Fruit fly (Drosophila melanogaster): ENCODE results near the gene CG5280.

CG5280 gene

dm6 chr3L:9033999-9034626, 44.1 kb upstream of the CG5280 start (continued):
- TF ChIP-seq hbn (GFP tag; IDR thresholded peaks at IDR 0.05; ENCODE audit: partially characterized antibody) (no peak), chif (GFP tag; optimal IDR thresholded peaks at IDR 0.05) (peak; percentile 43 to 60), CG17361 (GFP tag; IDR thresholded peaks at IDR 0.05) (peak; percentile 33; the same call in 2 of the 3 replicates), Side (GFP tag; optimal IDR thresholded peaks at IDR 0.05) (no peak), vvl (GFP tag; IDR thresholded peaks at IDR 0.05) (peak; percentile 81), Nf-YB (GFP tag; optimal IDR thresholded peaks at IDR 0.05) (no peak), emc (GFP tag; optimal IDR thresholded peaks at IDR 0.05) (no peak), MBD-R2 (GFP tag; IDR thresholded peaks at IDR 0.05) (no peak), CG4617 (GFP tag; optimal IDR thresholded peaks at IDR 0.05; ENCODE audit: borderline replicate concordance) (no peak), Deaf1 (tag; optimal IDR thresholded peaks at IDR 0.05) (peak; percentile 70), Dek (tag; optimal IDR thresholded peaks at IDR 0.05) (no peak), luna (GFP tag; optimal IDR thresholded peaks at IDR 0.05) (no peak), ase (GFP tag; IDR thresholded peaks at IDR 0.05) (peak; percentile 39; the same call in 1 of the 3 replicates), CG34422 (GFP tag; IDR thresholded peaks at IDR 0.05) (peak; percentile 61; the same call in 1 of the 3 replicates), ken (GFP tag; IDR thresholded peaks at IDR 0.05) (no peak), ac (GFP tag; optimal IDR thresholded peaks at IDR 0.05) (peak; percentile 37), tin (GFP tag; optimal IDR thresholded peaks at IDR 0.05) (peak; percentile 74), kah (GFP tag; optimal IDR thresholded peaks at IDR 0.05) (peak; percentile 37), scrt (GFP tag; optimal IDR thresholded peaks at IDR 0.05) (peak; percentile 32), fu2 (GFP tag; optimal IDR thresholded peaks at IDR 0.05) (no peak), CG1024 (GFP tag; IDR thresholded peaks at IDR 0.05) (peak; percentile 63), CG16863 (GFP tag; optimal IDR thresholded peaks at IDR 0.05) (peak; percentile 59), CG15514 (GFP tag; optimal IDR thresholded peaks at IDR 0.05) (no peak), CG31365 (tag; optimal IDR thresholded peaks at IDR 0.05) (no peak), CG12942 (GFP tag; optimal IDR thresholded peaks at IDR 0.05) (no peak), sens (GFP tag) (peak; percentile 94), unpg (GFP tag; optimal IDR thresholded peaks at IDR 0.05) (peak; percentile 3), toy (GFP tag; IDR thresholded peaks at IDR 0.05) (no peak), Doc2 (GFP tag; IDR thresholded peaks at IDR 0.05) (no peak), CG3281 (GFP tag; optimal IDR thresholded peaks at IDR 0.05) (no peak), GATAe (GFP tag; conservative IDR thresholded peaks at IDR 0.05) (no peak), CG9876 (GFP tag; optimal IDR thresholded peaks at IDR 0.05) (no peak), ham (GFP tag; IDR thresholded peaks at IDR 0.05) (no peak), chm (GFP tag; IDR thresholded peaks at IDR 0.05) (peak; percentile 31; the same call in 1 of the 2 replicates), HLH4C (GFP tag; IDR thresholded peaks at IDR 0.05; ENCODE audit: partially characterized antibody) (no peak), CG7357 (GFP tag; IDR thresholded peaks at IDR 0.05) (peak; percentile 47; the same call in 1 of the 3 replicates), gsb-n (tag; optimal IDR thresholded peaks at IDR 0.05) (peak; percentile 15), oc (tag; optimal IDR thresholded peaks at IDR 0.05) (no peak), Mad (GFP tag; optimal IDR thresholded peaks at IDR 0.05) (no peak), CG13775 (GFP tag; optimal IDR thresholded peaks at IDR 0.05) (peak; percentile 33), cato (GFP tag; optimal IDR thresholded peaks at IDR 0.05; ENCODE audit: borderline replicate concordance) (no peak), her (GFP tag; optimal IDR thresholded peaks at IDR 0.05) (no peak), Dip2 (GFP tag; IDR thresholded peaks at IDR 0.05) (no peak), Ssrp (tag; optimal IDR thresholded peaks at IDR 0.05) (peak; percentile 22), CG9932 (GFP tag; IDR thresholded peaks at IDR 0.05) (no peak), CG7963 (GFP tag; IDR thresholded peaks at IDR 0.05; ENCODE audit: partially characterized antibody) (no peak), CG1602 (GFP tag; optimal IDR thresholded peaks at IDR 0.05) (peak; percentile 44), CG32532 (GFP tag; IDR thresholded peaks at IDR 0.05) (0 out of 2 replicates have a peak, but pooled peaks have one; percentile 12), CG9727 (GFP tag; optimal IDR thresholded peaks at IDR 0.05) (peak; percentile 80), Poxn (GFP tag; IDR thresholded peaks at IDR 0.05) (no peak), CG3838 (GFP tag; optimal IDR thresholded peaks at IDR 0.05) (no peak)
